Fruit fly (Drosophila melanogaster): Measurements from ENCODE around the gene Osi17.

DNA sequence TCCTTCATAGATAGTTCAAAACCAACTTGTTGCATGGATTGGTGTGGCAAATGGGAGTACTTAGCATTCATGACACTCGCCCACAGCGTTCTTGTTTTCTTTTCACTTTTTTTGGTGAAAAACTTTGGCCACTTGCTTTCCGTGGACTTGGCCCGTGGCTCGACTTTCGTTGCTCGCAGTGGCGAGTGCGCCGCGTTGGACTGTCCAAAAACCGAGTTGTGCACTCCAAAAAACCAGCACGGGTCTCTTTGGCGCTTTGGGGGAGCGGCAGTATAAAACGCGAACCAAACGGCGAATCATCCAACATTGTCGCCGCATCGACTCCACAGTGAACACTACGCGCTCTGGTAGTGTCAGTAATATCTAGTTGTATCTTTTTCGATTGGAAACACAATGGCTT is 28.2 kb downstream of the Osi17 start, which contains the start of gene Osi20:
- TF ChIP-seq CTCF (optimal IDR thresholded peaks at IDR 0.05) (no peak), CG8478 (optimal IDR thresholded peaks at IDR 0.05) (no peak)
